Worm (Caenorhabditis elegans) whole organism, dauer: Measurements from ENCODE around the gene C46A5.1.

Experiments used
- unc-62 ChIP-seq: sonication (generic microtip); optimal IDR thresholded peaks from 2 replicates; lab custom pipeline; 2017; ENCODE audit warnings: missing biosample characterization, missing genetic modification reagents, missing genetic modification characterization

The C46A5.1 gene

ce11 chrIV:7759527-7759926, 4.2 kb upstream of the C46A5.1 start, which contains the start of gene dsb-3:
Gene dsb-3, minus strand, starts transcription at chrIV:7759627.
- no peak for TF ChIP-seq unc-62

- no peak for TF ChIP-seq unc-62
Measured at ce11 chrIV:7760117-7760516, 3.6 kb upstream of the C46A5.1 start, which contains the start of gene del-7. Gene del-7, plus strand, starts transcription at chrIV:7760417.

ce11 chrIV:7764319-7764718, 588 bp downstream of the C46A5.1 start:
- no peak for TF ChIP-seq unc-62

- TF ChIP-seq unc-62: no peak
Measured at ce11 chrIV:7770162-7770561, 6.4 kb downstream of the C46A5.1 start, which contains the start of gene rdl-1. Gene rdl-1, minus strand, starts transcription at chrIV:7770262.

ce11 chrIV:7774206-7774605, 10.5 kb downstream of the C46A5.1 start, which contains the start of the genes hcf-1 and swd-2.2:
Gene hcf-1, minus strand, starts transcription at chrIV:7774275.
Gene swd-2.2, plus strand, starts transcription at chrIV:7774411.
- no peak for TF ChIP-seq unc-62

ce11 chrIV:7775725-7776124, 12.0 kb downstream of the C46A5.1 start, which contains the start of gene swd-2.1:
Gene swd-2.1, plus strand, starts transcription at chrIV:7776025.
- no peak for TF ChIP-seq unc-62

ce11 chrIV:7778865-7779264, 15.1 kb downstream of the C46A5.1 start, which contains the start of gene rpap-3:
Gene rpap-3, minus strand, starts transcription at chrIV:7778965.
- no peak for TF ChIP-seq unc-62

ce11 chrIV:7782292-7782691, 18.6 kb downstream of the C46A5.1 start, which contains the start of gene sec-10:
Gene sec-10, minus strand, starts transcription at chrIV:7782499.
- TF ChIP-seq unc-62: no peak

- no peak for TF ChIP-seq unc-62
Measured at ce11 chrIV:7783801-7784411, 20.2 kb downstream of the C46A5.1 start, which contains the start of gene tag-321. Gene tag-321, minus strand, starts transcription at chrIV:7783851.

ce11 chrIV:7785506-7786065, 21.9 kb downstream of the C46A5.1 start, which contains the start of gene tag-322:
Gene tag-322, minus strand, starts transcription at chrIV:7785556.
- no peak for TF ChIP-seq unc-62

ce11 chrIV:7789521-7789949, 25.8 kb downstream of the C46A5.1 start, which contains the start of gene imp-3:
Gene imp-3, minus strand, starts transcription at chrIV:7789613.
- no peak for TF ChIP-seq unc-62

ce11 chrIV:7790151-7790691, 26.5 kb downstream of the C46A5.1 start:
- TF ChIP-seq unc-62: no peak

ce11 chrIV:7790801-7791588, 27.3 kb downstream of the C46A5.1 start, which contains the start of gene rsp-6:
Gene rsp-6, minus strand, starts transcription at chrIV:7791229.
- TF ChIP-seq unc-62: no peak

ce11 chrIV:7791821-7792446, 28.2 kb downstream of the C46A5.1 start, which contains the start of gene C33H5.13:
Gene C33H5.13, minus strand, starts transcription at chrIV:7792263.
- TF ChIP-seq unc-62: no peak

ce11 chrIV:7794709-7795108, 31.0 kb downstream of the C46A5.1 start, which contains the start of gene ntp-1:
Gene ntp-1, minus strand, starts transcription at chrIV:7794809.
- no peak for TF ChIP-seq unc-62
